ENCODE assay signal across 5 worm cellular contexts in the genomic region with DNA sequence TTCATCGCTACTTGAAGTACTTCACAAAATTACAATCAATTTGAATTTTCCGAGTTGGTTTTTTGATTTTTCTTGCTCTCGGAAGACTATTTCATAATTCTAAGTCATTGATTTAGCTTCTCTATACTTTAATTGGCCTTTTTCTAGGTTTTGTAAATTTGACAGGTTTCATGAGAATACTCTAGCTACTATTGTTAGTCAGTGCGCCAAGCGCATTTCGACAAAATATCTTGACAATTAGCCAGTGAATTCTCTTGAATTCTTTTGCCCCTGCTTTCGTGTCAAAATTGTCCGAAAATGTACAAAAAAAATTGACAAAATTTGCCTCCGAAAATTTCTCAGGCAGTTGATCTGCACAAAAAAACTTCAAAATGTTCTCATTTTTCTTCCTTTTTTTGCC.
TF ChIP-seq lines count a peak whose summit lies in the region.

No protein-coding gene starts in this region.

TF ChIP-seq in whole organism, L1 larva, 84 proteins besides CTCF, POLR2A, EP300 and RAD21:
- TF ChIP-seq efl-1 (optimal IDR thresholded peaks at IDR 0.05; lab: Kevin White, UChicago) (no peak), efl-1 (GFP tag; optimal IDR thresholded peaks at IDR 0.05 in 1 of 2; lab: Kevin White, UChicago) (peak in 1 of 2 experiments; percentile 50), rnt-1 (tag; optimal IDR thresholded peaks at IDR 0.05; lab: Kevin White, UChicago) (peak; percentile 16), ceh-88 (GFP tag; IDR thresholded peaks at IDR 0.05; lab: Robert Waterston, UW) (peak; percentile 17), pax-3 (tag; optimal IDR thresholded peaks at IDR 0.05; lab: Kevin White, UChicago) (no peak)

TF ChIP-seq in whole organism, L2 larva, 48 proteins besides CTCF, POLR2A, EP300 and RAD21:
- TF ChIP-seq fos-1 (tag; optimal IDR thresholded peaks at IDR 0.05; lab: Kevin White, UChicago) = no peak
- peak; percentile 17 for TF ChIP-seq nhr-129 (tag; optimal IDR thresholded peaks at IDR 0.05; lab: Kevin White, UChicago)
- TF ChIP-seq gmeb-1 (tag; optimal IDR thresholded peaks at IDR 0.05; lab: Kevin White, UChicago) = peak; percentile 7

TF ChIP-seq in whole organism, L3 larva, 47 proteins besides CTCF, POLR2A, EP300 and RAD21:
- TF ChIP-seq hmg-11 (tag; optimal IDR thresholded peaks at IDR 0.05; lab: Kevin White, UChicago) = no peak
- no peak for TF ChIP-seq ztf-11 (tag; optimal IDR thresholded peaks at IDR 0.05; lab: Kevin White, UChicago)
- TF ChIP-seq nhr-12 (tag; optimal IDR thresholded peaks at IDR 0.05; lab: Kevin White, UChicago) = no peak
- no peak for TF ChIP-seq nhr-11 (tag; optimal IDR thresholded peaks at IDR 0.05; lab: Kevin White, UChicago)
- TF ChIP-seq nfya-1 (tag; optimal IDR thresholded peaks at IDR 0.05; lab: Kevin White, UChicago; ENCODE audit: insufficient read depth) = no peak
- TF ChIP-seq elt-1 (tag; optimal IDR thresholded peaks at IDR 0.05; lab: Kevin White, UChicago) = no peak
- peak; percentile 39 for TF ChIP-seq nhr-43 (tag; optimal IDR thresholded peaks at IDR 0.05; lab: Kevin White, UChicago; ENCODE audit: poor library complexity, severe bottlenecking)
- TF ChIP-seq pha-4 (tag; optimal IDR thresholded peaks at IDR 0.05; lab: Kevin White, UChicago) = no peak
- TF ChIP-seq nhr-25 (tag; optimal IDR thresholded peaks at IDR 0.05; lab: Kevin White, UChicago) = no peak
- no peak for TF ChIP-seq R02D3.7 (tag; optimal IDR thresholded peaks at IDR 0.05; lab: Kevin White, UChicago)
- peak; percentile 85 for TF ChIP-seq ama-1 (optimal IDR thresholded peaks at IDR 0.05; lab: Kevin White, UChicago)
- no peak for TF ChIP-seq elt-2 (tag; optimal IDR thresholded peaks at IDR 0.05; lab: Kevin White, UChicago)
- TF ChIP-seq fos-1 (tag; optimal IDR thresholded peaks at IDR 0.05; lab: Kevin White, UChicago) = no peak
- TF ChIP-seq aly-2 (tag; optimal IDR thresholded peaks at IDR 0.05; lab: Kevin White, UChicago) = no peak
- TF ChIP-seq eor-1 (tag; optimal IDR thresholded peaks at IDR 0.05; lab: Kevin White, UChicago) = no peak

TF ChIP-seq in whole organism, L4 larva, 104 proteins besides CTCF, POLR2A, EP300 and RAD21:
- TF ChIP-seq hlh-30 (tag; optimal IDR thresholded peaks at IDR 0.05; lab: Kevin White, UChicago; ENCODE audit: insufficient read depth) (peak; percentile 4), nhr-6 (tag; optimal IDR thresholded peaks at IDR 0.05; lab: Kevin White, UChicago) (peak; percentile 8), arid-1 (GFP tag; conservative IDR thresholded peaks at IDR 0.05; lab: Robert Waterston, UW) (0 out of 2 replicates have a peak, but pooled peaks have one; percentile 18), nhr-102 (tag; optimal IDR thresholded peaks at IDR 0.05; lab: Kevin White, UChicago) (no peak), madf-9 (GFP tag; conservative IDR thresholded peaks at IDR 0.05; lab: Robert Waterston, UW) (0 out of 2 replicates have a peak, but pooled peaks have one; percentile 18), ama-1 (optimal IDR thresholded peaks at IDR 0.05; lab: Kevin White, UChicago) (peak; percentile 57), unc-62 (GFP tag; optimal IDR thresholded peaks at IDR 0.05 in 1 of 2; lab: Kevin White, UChicago) (peak in 1 of 2 experiments; percentile 59), unc-62 (tag; optimal IDR thresholded peaks at IDR 0.05; lab: Kevin White, UChicago) (no peak), unc-130 (GFP tag; optimal IDR thresholded peaks at IDR 0.05; lab: Kevin White, UChicago) (no peak), Y105C5A.15 (GFP tag; IDR thresholded peaks at IDR 0.05; lab: Robert Waterston, UW) (no peak), Y75B8A.6 (GFP tag; IDR thresholded peaks at IDR 0.05; lab: Robert Waterston, UW) (no peak), daf-12 (tag; optimal IDR thresholded peaks at IDR 0.05; lab: Kevin White, UChicago) (no peak)

TF ChIP-seq in whole organism, young adult, 124 proteins besides CTCF, POLR2A, EP300 and RAD21:
- TF ChIP-seq cebp-1 (GFP tag; IDR thresholded peaks at IDR 0.05; lab: Robert Waterston, UW) = no peak
- peak; percentile 2 for TF ChIP-seq cebp-1 (tag; optimal IDR thresholded peaks at IDR 0.05; lab: Kevin White, UChicago)
- TF ChIP-seq C06A6.2 (GFP tag; conservative IDR thresholded peaks at IDR 0.05; lab: Robert Waterston, UW) = peak; percentile 41; the same call in 1 of the 2 replicates
- TF ChIP-seq ZK185.1 (tag; optimal IDR thresholded peaks at IDR 0.05; lab: Kevin White, UChicago; ENCODE audit: poor library complexity, severe bottlenecking) = peak; percentile 61
- peak; percentile 67 for TF ChIP-seq ama-1 (optimal IDR thresholded peaks at IDR 0.05; lab: Kevin White, UChicago)
- no peak for TF ChIP-seq ama-1 (GFP tag; optimal IDR thresholded peaks at IDR 0.05; lab: Kevin White, UChicago)
- no peak for TF ChIP-seq somi-1 (GFP tag; optimal IDR thresholded peaks at IDR 0.05; lab: Kevin White, UChicago)
